Fruit fly (Drosophila melanogaster) whole organism, larva: ENCODE data around the gene CG43844.

Experiments used
- noc ChIP-seq: fragments of 200-800 bp; sonication (Bioruptor generic); optimal IDR thresholded peaks from 3 replicates; lab custom pipeline; 2019; ENCODE audit warnings: missing biosample characterization, mild to moderate bottlenecking, missing genetic modification characterization, moderate library complexity

The CG43844 gene

dm6 chr3R:21923742-21924141 lies 34.4 kb downstream of the CG43844 start:
- TF ChIP-seq noc: no peak

- TF ChIP-seq noc: no peak
Observed at dm6 chr3R:21928214-21928613, 38.9 kb downstream of the CG43844 start.

dm6 chr3R:21931346-21931745 lies 42.0 kb downstream of the CG43844 start:
- no peak for TF ChIP-seq noc

DNA sequence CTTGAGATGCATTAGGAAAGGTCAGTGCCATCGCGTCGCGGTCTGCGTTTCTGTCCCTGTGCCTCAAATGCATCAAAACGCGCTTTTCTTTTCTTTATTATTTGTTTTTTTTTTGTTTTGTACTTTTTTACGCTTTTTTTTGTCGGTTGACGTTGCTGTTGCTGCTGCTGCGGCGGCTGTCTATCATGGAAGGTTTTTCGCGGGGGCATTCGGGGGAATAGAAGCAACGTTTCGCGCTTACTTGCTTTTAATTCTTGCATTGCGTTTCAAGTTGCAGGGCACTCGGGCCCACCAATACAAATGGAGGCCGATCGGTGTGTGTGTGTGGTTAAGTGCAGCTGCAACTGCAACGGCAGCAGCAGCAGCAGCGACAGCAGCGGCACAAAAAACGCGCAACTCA lies 44.6 kb downstream of the CG43844 start:
- no peak for TF ChIP-seq noc

- TF ChIP-seq noc: no peak
Observed at dm6 chr3R:21935191-21935590, 45.9 kb downstream of the CG43844 start.

DNA sequence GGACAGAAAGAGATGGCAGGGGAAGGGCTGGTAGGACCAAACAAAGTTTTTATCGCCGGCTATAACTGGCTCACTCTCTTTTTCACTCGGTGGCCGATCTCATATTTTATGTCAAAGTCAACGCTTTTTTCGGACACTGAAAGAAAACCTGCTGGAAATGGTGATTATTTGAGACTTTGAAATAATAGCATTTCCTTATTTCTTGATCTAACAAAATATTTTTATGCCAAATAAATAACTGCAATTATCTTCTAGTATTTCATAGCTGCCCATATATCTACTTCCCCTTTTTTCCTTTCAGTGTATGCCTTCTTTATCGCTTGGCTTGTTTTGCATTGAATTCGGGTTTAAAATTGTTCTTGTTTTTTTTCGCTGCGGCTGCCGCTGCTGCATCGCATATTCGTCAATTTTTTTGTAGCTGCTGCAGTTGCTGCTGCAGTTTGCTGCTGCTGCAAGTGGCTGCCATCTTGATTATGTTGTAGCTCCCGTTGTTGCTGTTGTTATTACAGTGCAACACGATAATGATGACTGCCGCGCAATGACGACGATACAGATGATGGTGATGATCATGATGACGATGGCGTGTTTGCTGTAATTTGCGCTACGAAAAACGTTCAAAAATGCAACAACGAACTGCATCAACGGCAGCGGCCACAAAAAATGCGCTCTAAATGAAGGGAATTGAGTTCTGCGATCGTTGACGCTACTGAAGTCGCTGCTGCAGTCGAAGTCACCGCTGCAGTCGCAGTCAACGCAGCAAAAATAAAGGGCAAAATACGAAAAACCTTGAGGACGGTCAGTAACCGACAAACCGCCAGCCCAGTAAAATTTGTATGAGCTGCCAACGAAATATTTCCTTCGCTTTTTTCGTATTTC lies 48.0 kb downstream of the CG43844 start:
- no peak for TF ChIP-seq noc

dm6 chr3R:21937951-21938286 lies 48.6 kb downstream of the CG43844 start:
- no peak for TF ChIP-seq noc

DNA sequence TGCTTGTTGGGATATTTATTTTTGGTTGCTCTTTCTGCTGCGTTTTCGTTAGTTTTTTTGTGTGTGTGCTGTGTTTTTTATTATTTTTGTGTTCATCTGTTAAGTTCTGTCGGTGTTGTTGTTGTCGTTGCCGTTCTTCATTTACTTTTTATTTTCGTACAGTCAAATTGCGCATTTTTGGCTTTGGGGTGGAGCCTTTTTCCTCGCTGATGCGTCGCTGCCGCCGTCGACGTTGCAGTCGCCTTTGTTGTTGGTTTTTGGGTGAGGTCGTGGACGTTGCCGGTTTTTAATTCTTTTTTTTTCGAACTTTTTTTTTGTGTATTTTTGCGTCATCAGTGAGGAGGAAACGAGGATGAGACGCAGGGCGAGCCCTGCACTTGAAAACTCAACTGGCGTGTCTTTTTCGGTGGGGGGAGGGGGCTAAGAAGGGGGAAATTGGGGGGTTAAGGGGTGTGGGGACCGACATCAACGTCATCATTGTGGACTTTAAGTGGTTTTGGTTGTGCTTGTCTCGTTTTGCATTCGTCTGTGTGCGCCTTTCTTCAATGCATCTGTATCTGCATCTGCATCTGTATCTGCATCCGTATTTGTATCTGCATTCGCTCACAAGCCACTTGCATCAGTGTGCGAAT lies 49.2 kb downstream of the CG43844 start:
- TF ChIP-seq noc: no peak

- no peak for TF ChIP-seq noc
Observed at dm6 chr3R:21939110-21939509, 49.8 kb downstream of the CG43844 start.
